Worm (Caenorhabditis elegans) whole organism, L4 larva: ENCODE measurements around the gene Y44A6D.7.

Source experiments
- Y75B8A.6 ChIP-seq: fragments of 200-800 bp; sonication (Bioruptor generic); IDR thresholded peaks from 2 replicates; pipeline ENCODE4 v1.3.6; 2022; ENCODE audit warnings: missing genetic modification reagents, missing genetic modification characterization, missing compliant biosample characterization
- aly-2 ChIP-seq: sonication (generic microtip); optimal IDR thresholded peaks from 2 replicates; lab custom pipeline; 2018; ENCODE audit warnings: missing biosample characterization, missing genetic modification characterization
- attf-4 ChIP-seq: sonication (generic microtip); optimal IDR thresholded peaks from 3 replicates; lab custom pipeline; 2017; ENCODE audit warnings: missing biosample characterization, missing genetic modification characterization
- egl-27 ChIP-seq: sonication (generic microtip); optimal IDR thresholded peaks from 3 replicates; lab custom pipeline; 2017; ENCODE audit warnings: missing biosample characterization, missing genetic modification reagents, missing genetic modification characterization
- nhr-11 ChIP-seq: fragments of 150-350 bp; optimal IDR thresholded peaks from 2 replicates; lab custom pipeline; 2014; ENCODE audit warnings: missing biosample characterization, missing genetic modification characterization
- nhr-25 ChIP-seq: sonication (generic microtip); optimal IDR thresholded peaks from 2 replicates; lab custom pipeline; 2017; ENCODE audit warnings: missing genetic modification characterization, mild to moderate bottlenecking, missing compliant biosample characterization, antibody characterized with exemption, moderate library complexity, borderline replicate concordance; ENCODE audit not compliant: insufficient read depth
- nhr-6 ChIP-seq: fragments of 150-350 bp; optimal IDR thresholded peaks from 2 replicates; lab custom pipeline; 2014; ENCODE audit warnings: missing biosample characterization, missing genetic modification characterization
- pha-4 ChIP-seq, 2 experiments: fragments of 150-350 bp in 1 of 2; fragments of 200-800 bp in 1 of 2; sonication (Bioruptor generic) in 1 of 2; IDR thresholded peaks in 1 of 2; optimal IDR thresholded peaks in 1 of 2; 2 replicates each; pipeline versions ENCODE4 v1.3.6 to Lab custom; 2014 to 2022; ENCODE audit warnings: missing genetic modification characterization in 2 of 2, missing genetic modification reagents in 2 of 2, missing biosample characterization in 1 of 2, missing compliant biosample characterization in 1 of 2
- unc-39 ChIP-seq: sonication (generic microtip); optimal IDR thresholded peaks from 2 replicates; lab custom pipeline; 2017; ENCODE audit warnings: missing biosample characterization, missing genetic modification characterization
- unc-62 ChIP-seq, 3 experiments: fragments of 150-350 bp in 1 of 3; sonication (generic microtip); optimal IDR thresholded peaks in 2 of 3; peaks in 1 of 3; 1 replicate in 1 of 3; 2 replicates in 2 of 3; lab custom pipeline; 2014 to 2017; ENCODE audit warnings: missing biosample characterization in 3 of 3, missing genetic modification characterization in 3 of 3, missing genetic modification reagents in 3 of 3, missing genotype in 1 of 3

DNA sequence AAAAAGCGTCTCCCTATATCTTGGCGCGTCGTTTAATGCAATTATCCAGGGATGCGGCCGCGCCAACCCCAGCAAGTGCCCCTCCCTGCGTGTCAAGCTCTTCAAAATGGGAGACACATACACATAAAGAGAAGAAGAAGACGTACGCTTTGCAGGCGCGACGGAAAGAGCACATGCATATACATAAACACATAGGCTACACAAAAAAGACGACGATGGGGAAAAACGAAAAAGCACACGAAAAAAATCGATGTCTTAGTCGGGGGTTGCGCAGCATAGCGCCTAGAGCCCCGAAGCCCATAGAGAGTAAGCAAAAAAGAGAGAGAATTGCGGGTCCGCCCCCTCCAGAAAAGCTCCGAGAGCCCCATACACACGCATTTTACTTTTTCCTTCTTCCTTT lies 25.4 kb upstream of the Y44A6D.7 start, which contains the start of gene tpan-1:
- TF ChIP-seq aly-2 (tag; lab: Kevin White, UChicago) (no peak), attf-4 (tag; lab: Kevin White, UChicago) (no peak), egl-27 (tag; lab: Kevin White, UChicago) (no peak), unc-39 (tag; lab: Kevin White, UChicago) (no peak), pha-4 (GFP tag; IDR thresholded peaks at IDR 0.05; lab: Robert Waterston, UW) (no peak; the same call in 1 of the 2 replicates), pha-4 (tag; optimal IDR thresholded peaks at IDR 0.05; lab: Kevin White, UChicago) (no peak), unc-62 (GFP tag; optimal IDR thresholded peaks at IDR 0.05 in 1 of 2; lab: Kevin White, UChicago) (peak in 1 of 2 experiments; percentile 85), unc-62 (tag; optimal IDR thresholded peaks at IDR 0.05; lab: Kevin White, UChicago) (no peak), nhr-25 (tag; lab: Kevin White, UChicago) (no peak), Y75B8A.6 (GFP tag; lab: Robert Waterston, UW) (no peak), nhr-6 (tag; lab: Kevin White, UChicago) (no peak), nhr-11 (tag; lab: Kevin White, UChicago) (peak; percentile 32)
